Worm (Caenorhabditis elegans) whole organism, L3 larva: ENCODE results near the gene C01G10.14.

Experiments used
- R02D3.7 ChIP-seq: fragments of 150-350 bp; optimal IDR thresholded peaks from 2 replicates; lab custom pipeline; 2014; ENCODE audit warnings: missing biosample characterization, missing genetic modification characterization
- ZK546.5 ChIP-seq: sonication (generic microtip); optimal IDR thresholded peaks from 2 replicates; lab custom pipeline; 2017; ENCODE audit warnings: missing biosample characterization, missing genetic modification characterization
- ceh-16 ChIP-seq: sonication (generic microtip); optimal IDR thresholded peaks from 2 replicates; lab custom pipeline; 2017; ENCODE audit warnings: missing biosample characterization, missing genetic modification characterization
- ceh-28 ChIP-seq: fragments of 150-350 bp; optimal IDR thresholded peaks from 2 replicates; lab custom pipeline; 2014; ENCODE audit warnings: missing biosample characterization, missing genetic modification reagents, missing genetic modification characterization
- ceh-9 ChIP-seq: sonication (generic microtip); optimal IDR thresholded peaks from 2 replicates; lab custom pipeline; 2018; ENCODE audit warnings: missing biosample characterization, missing genetic modification characterization
- daf-12 ChIP-seq: fragments of 150-350 bp; optimal IDR thresholded peaks from 2 replicates; lab custom pipeline; 2014; ENCODE audit warnings: missing biosample characterization, missing genetic modification reagents, missing genetic modification characterization
- egl-27 ChIP-seq: sonication (generic microtip); optimal IDR thresholded peaks from 4 replicates; lab custom pipeline; 2017; ENCODE audit warnings: missing biosample characterization, missing genetic modification reagents, missing genetic modification characterization
- egl-5 ChIP-seq: fragments of 150-350 bp; optimal IDR thresholded peaks from 2 replicates; lab custom pipeline; 2017; ENCODE audit warnings: missing biosample characterization, missing genetic modification reagents, missing genetic modification characterization, inconsistent platforms
- elt-1 ChIP-seq: fragments of 150-350 bp; optimal IDR thresholded peaks from 2 replicates; lab custom pipeline; 2014; ENCODE audit warnings: missing biosample characterization, missing genetic modification characterization
- elt-2 ChIP-seq: sonication (generic microtip); optimal IDR thresholded peaks from 2 replicates; lab custom pipeline; 2016; ENCODE audit warnings: missing genetic modification reagents, mild to moderate bottlenecking, missing genetic modification characterization, missing compliant biosample characterization
- elt-3 ChIP-seq, 3 experiments: fragments of 150-350 bp in 1 of 3; sonication (generic microtip) in 2 of 3; optimal IDR thresholded peaks; 2 replicates in 2 of 3; 4 replicates in 1 of 3; lab custom pipeline; 2014 to 2017; ENCODE audit warnings: missing biosample characterization in 3 of 3, missing genetic modification characterization in 3 of 3
- eor-1 ChIP-seq, 2 experiments: fragments of 150-350 bp; optimal IDR thresholded peaks; 2 replicates each; lab custom pipeline; 2014 to 2018; ENCODE audit warnings: missing biosample characterization in 2 of 2, missing genetic modification characterization in 2 of 2
- fkh-10 ChIP-seq: sonication (generic microtip); optimal IDR thresholded peaks from 2 replicates; lab custom pipeline; 2017; ENCODE audit warnings: missing biosample characterization, missing genetic modification reagents, missing genetic modification characterization
- fkh-2 ChIP-seq: fragments of 150-350 bp; optimal IDR thresholded peaks from 2 replicates; lab custom pipeline; 2014; ENCODE audit warnings: missing biosample characterization, missing genetic modification reagents, missing genetic modification characterization
- hmg-11 ChIP-seq: sonication (generic microtip); optimal IDR thresholded peaks from 2 replicates; lab custom pipeline; 2016; ENCODE audit warnings: missing genetic modification characterization, missing compliant biosample characterization
- jun-1 ChIP-seq: fragments of 150-350 bp; optimal IDR thresholded peaks from 2 replicates; lab custom pipeline; 2014; ENCODE audit warnings: missing biosample characterization, missing genetic modification reagents, missing genetic modification characterization
- lin-15B ChIP-seq: fragments of 150-350 bp; optimal IDR thresholded peaks from 2 replicates; lab custom pipeline; 2014; ENCODE audit warnings: missing biosample characterization, missing genetic modification characterization
- lin-39 ChIP-seq: fragments of 150-350 bp; optimal IDR thresholded peaks from 2 replicates; lab custom pipeline; 2018; ENCODE audit warnings: missing biosample characterization, missing genetic modification reagents, missing genetic modification characterization
- lsy-12 ChIP-seq: sonication (generic microtip); optimal IDR thresholded peaks from 2 replicates; lab custom pipeline; 2016; ENCODE audit warnings: mild to moderate bottlenecking, missing genetic modification characterization, missing compliant biosample characterization
- mdl-1 ChIP-seq: fragments of 150-350 bp; optimal IDR thresholded peaks from 2 replicates; lab custom pipeline; 2014; ENCODE audit warnings: missing biosample characterization, missing genetic modification characterization
- nfya-1 ChIP-seq: sonication (generic microtip); optimal IDR thresholded peaks from 2 replicates; lab custom pipeline; 2017; ENCODE audit warnings: missing genetic modification characterization, mild to moderate bottlenecking, missing compliant biosample characterization, antibody characterized with exemption, moderate library complexity; ENCODE audit not compliant: insufficient read depth
- nhr-11 ChIP-seq: fragments of 150-350 bp; optimal IDR thresholded peaks from 2 replicates; lab custom pipeline; 2014; ENCODE audit warnings: missing biosample characterization, missing genetic modification characterization
- nhr-12 ChIP-seq: fragments of 150-350 bp; optimal IDR thresholded peaks from 2 replicates; lab custom pipeline; 2014; ENCODE audit warnings: missing biosample characterization, missing genetic modification characterization
- nhr-23 ChIP-seq: fragments of 150-350 bp; optimal IDR thresholded peaks from 2 replicates; lab custom pipeline; 2014; ENCODE audit warnings: missing biosample characterization, missing genetic modification reagents, missing genetic modification characterization
- nhr-25 ChIP-seq: sonication (generic microtip); optimal IDR thresholded peaks from 2 replicates; lab custom pipeline; 2017; ENCODE audit warnings: missing biosample characterization, missing genetic modification characterization
- nhr-43 ChIP-seq: sonication (generic microtip); optimal IDR thresholded peaks from 2 replicates; lab custom pipeline; 2016; ENCODE audit warnings: mild to moderate bottlenecking, missing genetic modification characterization, missing compliant biosample characterization; ENCODE audit not compliant: poor library complexity, severe bottlenecking
- nhr-67 ChIP-seq: fragments of 150-350 bp; optimal IDR thresholded peaks from 2 replicates; lab custom pipeline; 2014; ENCODE audit warnings: missing biosample characterization, missing genetic modification characterization
- nhr-76 ChIP-seq: fragments of 150-350 bp; sonication (generic microtip); optimal IDR thresholded peaks from 5 replicates; lab custom pipeline; 2014; ENCODE audit warnings: missing biosample characterization, missing genetic modification characterization
- nhr-77 ChIP-seq: fragments of 150-350 bp; optimal IDR thresholded peaks from 2 replicates; lab custom pipeline; 2014; ENCODE audit warnings: missing biosample characterization, missing genetic modification characterization
- pha-4 ChIP-seq: fragments of 150-350 bp; optimal IDR thresholded peaks from 2 replicates; lab custom pipeline; 2014; ENCODE audit warnings: missing biosample characterization, missing genetic modification reagents, missing genetic modification characterization
- pqm-1 ChIP-seq: fragments of 150-350 bp; optimal IDR thresholded peaks from 2 replicates; lab custom pipeline; 2017; ENCODE audit warnings: missing biosample characterization, missing genetic modification characterization, inconsistent platforms
- sea-2 ChIP-seq: fragments of 150-350 bp; sonication (generic microtip); optimal IDR thresholded peaks from 4 replicates; lab custom pipeline; 2014; ENCODE audit warnings: missing biosample characterization, missing genetic modification reagents, missing genetic modification characterization
- skn-1 ChIP-seq: fragments of 150-350 bp; optimal IDR thresholded peaks from 2 replicates; lab custom pipeline; 2014; ENCODE audit warnings: missing biosample characterization, missing genetic modification characterization
- snpc-4 ChIP-seq: fragments of 150-350 bp; optimal IDR thresholded peaks from 2 replicates; lab custom pipeline; 2014; ENCODE audit warnings: missing biosample characterization, missing genetic modification characterization
- tbx-2 ChIP-seq: sonication (generic microtip); optimal IDR thresholded peaks from 2 replicates; lab custom pipeline; 2016; ENCODE audit warnings: mild to moderate bottlenecking, missing genetic modification characterization, missing compliant biosample characterization
- unc-39 ChIP-seq: sonication (generic microtip); optimal IDR thresholded peaks from 4 replicates; lab custom pipeline; 2017; ENCODE audit warnings: missing biosample characterization, missing genetic modification characterization
- unc-62 ChIP-seq: fragments of 150-350 bp; sonication (generic microtip); optimal IDR thresholded peaks from 4 replicates; lab custom pipeline; 2014; ENCODE audit warnings: missing biosample characterization, missing genetic modification reagents, missing genetic modification characterization
- zag-1 ChIP-seq: fragments of 150-350 bp; optimal IDR thresholded peaks from 2 replicates; lab custom pipeline; 2014; ENCODE audit warnings: missing biosample characterization, missing genetic modification characterization
- ztf-11 ChIP-seq: fragments of 150-350 bp; optimal IDR thresholded peaks from 2 replicates; lab custom pipeline; 2014; ENCODE audit warnings: missing biosample characterization, missing genetic modification characterization
- ztf-4 ChIP-seq: fragments of 150-350 bp; optimal IDR thresholded peaks from 2 replicates; lab custom pipeline; 2014; ENCODE audit warnings: missing biosample characterization, missing genetic modification characterization

C01G10.14 gene

DNA sequence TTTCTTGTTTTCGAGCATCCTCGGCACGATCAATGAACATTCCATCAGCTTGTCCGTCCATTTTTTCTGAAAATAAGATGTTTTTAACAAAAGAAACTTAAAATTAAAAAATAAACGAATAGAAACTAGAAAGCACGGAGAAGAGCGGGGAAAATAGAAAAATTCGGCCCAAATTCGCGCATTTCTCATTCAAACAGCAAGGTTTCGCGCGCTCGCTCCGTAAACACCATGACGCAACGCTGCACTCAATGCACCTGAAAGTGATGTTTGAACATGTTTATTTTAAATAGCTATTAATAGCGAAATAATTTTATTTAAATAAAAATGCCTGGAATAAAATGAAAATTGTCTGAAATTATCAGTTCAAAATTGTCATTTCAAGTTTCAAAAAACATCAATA, 46.2 kb downstream of the C01G10.14 start, which contains the start of the genes mcm-3 and C25D7.15:
Gene mcm-3, minus strand, starts transcription at position 66 of the 400 bp plus-strand sequence.
Gene C25D7.15, plus strand, starts transcription at position 275 of the 400 bp plus-strand sequence.
- TF ChIP-seq ztf-4 (tag; lab: Kevin White, UChicago) (no peak), unc-39 (tag; lab: Kevin White, UChicago) (no peak), elt-3 (tag; optimal IDR thresholded peaks at IDR 0.05; lab: Kevin White, UChicago) (no peak), nhr-25 (tag; lab: Kevin White, UChicago) (peak; percentile 28), elt-2 (peak; percentile 3), nfya-1 (tag; lab: Kevin White, UChicago) (no peak), pha-4 (tag; lab: Kevin White, UChicago) (peak; percentile 66), sea-2 (no peak), eor-1 (tag; optimal IDR thresholded peaks at IDR 0.05; lab: Kevin White, UChicago) (no peak), mdl-1 (tag; lab: Kevin White, UChicago) (no peak), egl-27 (no peak), ZK546.5 (tag; lab: Kevin White, UChicago) (no peak), lin-39 (no peak), lin-15B (tag; lab: Kevin White, UChicago) (peak; percentile 28), skn-1 (tag; lab: Kevin White, UChicago) (no peak), nhr-77 (tag; lab: Kevin White, UChicago) (no peak), egl-5 (tag; lab: Kevin White, UChicago) (no peak), nhr-12 (tag; lab: Kevin White, UChicago) (no peak), elt-1 (no peak), nhr-67 (tag; lab: Kevin White, UChicago) (no peak), pqm-1 (tag; lab: Kevin White, UChicago) (no peak), nhr-23 (tag; lab: Kevin White, UChicago) (peak; percentile 41), nhr-76 (no peak), ztf-11 (no peak), hmg-11 (tag; lab: Kevin White, UChicago) (no peak), daf-12 (tag; lab: Kevin White, UChicago) (no peak), unc-62 (GFP tag; lab: Kevin White, UChicago) (no peak), ceh-28 (tag; lab: Kevin White, UChicago) (no peak)
- TF ChIP-seq, all 47 proteins: peak for 5

DNA sequence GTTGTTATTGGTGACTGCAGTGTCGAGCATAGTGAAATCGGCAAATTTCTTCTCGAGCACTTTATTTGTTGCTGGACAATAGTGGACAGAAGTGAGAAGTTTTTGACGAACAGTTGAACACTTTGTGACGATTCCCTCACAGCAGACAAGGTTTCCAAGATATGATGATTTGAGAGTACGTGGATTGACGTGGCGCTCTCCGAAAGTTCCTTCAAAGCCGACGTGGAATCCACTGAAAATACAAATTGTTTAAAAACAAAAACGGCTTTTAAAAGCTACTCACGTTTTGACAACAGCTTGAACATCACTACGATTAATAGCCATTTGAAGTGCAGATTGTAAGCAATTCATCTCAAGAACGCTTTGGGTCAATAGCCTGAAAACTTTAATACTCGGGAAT, 46.8 kb downstream of the C01G10.14 start:
- TF ChIP-seq nhr-43: no peak

DNA sequence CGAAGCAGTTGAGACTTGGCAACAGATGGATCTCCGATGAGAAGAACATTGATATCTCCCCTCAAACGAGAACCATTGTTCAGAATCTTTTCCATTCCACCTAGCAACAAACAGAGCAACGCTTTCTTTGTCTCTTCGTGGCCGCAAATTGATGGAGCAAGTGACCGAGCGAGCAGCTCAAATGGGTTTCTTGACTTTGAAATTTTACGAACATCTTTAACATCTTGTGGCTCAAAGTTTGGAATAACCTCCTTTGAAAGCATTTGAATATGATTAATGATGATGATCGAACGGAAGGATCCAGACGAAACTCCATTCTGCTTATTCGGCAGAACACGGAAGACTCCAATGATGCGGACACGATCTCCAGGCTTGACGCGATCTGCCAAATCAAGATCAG, 47.3 kb downstream of the C01G10.14 start:
- TF ChIP-seq fkh-2 (tag; lab: Kevin White, UChicago) (no peak), egl-27 (no peak)

DNA sequence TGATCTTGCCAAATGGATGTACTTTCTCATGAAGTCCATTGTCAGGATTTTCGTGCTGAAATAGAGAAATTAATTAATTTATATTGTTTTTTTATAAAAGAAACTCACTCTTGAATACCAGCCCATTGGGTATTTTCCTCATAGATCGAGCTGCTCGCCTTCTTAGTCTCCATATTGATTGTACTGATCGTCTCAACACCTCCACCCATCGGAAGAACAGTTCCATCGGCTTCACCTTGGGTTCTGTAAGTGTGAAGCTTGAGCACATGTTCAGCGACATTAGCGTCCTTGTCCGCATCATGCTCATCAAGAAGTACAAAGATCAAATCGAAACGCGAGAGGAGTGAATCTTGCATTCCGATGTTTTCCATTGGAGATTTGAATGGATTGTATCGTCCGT, 48.0 kb downstream of the C01G10.14 start:
- no peak for TF ChIP-seq ceh-9 (tag; lab: Kevin White, UChicago)
- no peak for TF ChIP-seq eor-1 (tag; optimal IDR thresholded peaks at IDR 0.05; lab: Kevin White, UChicago)
- TF ChIP-seq unc-39 (tag; lab: Kevin White, UChicago): no peak

DNA sequence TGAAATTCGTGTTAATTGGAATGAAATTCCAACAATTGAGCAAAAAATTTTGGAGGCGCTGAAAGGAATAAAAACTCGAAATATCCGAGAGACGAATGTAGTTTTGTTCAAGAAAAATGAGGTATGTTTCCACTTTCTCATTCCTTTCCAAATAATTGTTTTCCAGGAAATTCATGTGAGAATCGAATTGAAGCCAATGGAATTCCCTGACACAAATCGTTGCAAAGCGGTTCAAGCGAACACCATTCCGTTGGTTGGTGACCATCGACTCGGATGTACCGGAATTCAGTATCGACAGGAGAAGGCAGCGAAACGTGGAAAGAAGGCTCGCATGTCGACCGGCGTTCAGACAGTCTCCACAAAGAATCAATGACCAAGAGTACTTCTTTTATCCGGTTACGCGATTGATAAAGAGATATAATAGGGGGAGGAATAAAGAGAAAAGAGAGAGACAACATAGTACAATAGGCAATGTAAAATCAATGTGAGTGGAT, 49.4 kb downstream of the C01G10.14 start:
- no peak for TF ChIP-seq egl-27
- no peak for TF ChIP-seq elt-2
- TF ChIP-seq zag-1 (tag; lab: Kevin White, UChicago): no peak
- TF ChIP-seq ceh-16: no peak
- TF ChIP-seq skn-1 (tag; lab: Kevin White, UChicago): no peak
- TF ChIP-seq fkh-2 (tag; lab: Kevin White, UChicago): no peak
- no peak for TF ChIP-seq tbx-2 (tag; lab: Kevin White, UChicago)
- TF ChIP-seq lsy-12 (tag; lab: Kevin White, UChicago): no peak
- TF ChIP-seq jun-1: no peak
- TF ChIP-seq R02D3.7 (tag; lab: Kevin White, UChicago): no peak
- TF ChIP-seq fkh-10 (GFP tag; lab: Kevin White, UChicago): no peak
- no peak for TF ChIP-seq ztf-11
- no peak for TF ChIP-seq snpc-4
- TF ChIP-seq nhr-11 (tag; lab: Kevin White, UChicago): no peak
